Fruit fly (Drosophila melanogaster) whole organism, pupa: ENCODE results near the gene M6.

Experiments used
- CG13204 ChIP-seq: fragments of 200-800 bp; sonication (Bioruptor generic); optimal IDR thresholded peaks from 2 replicates; lab custom pipeline; 2018; ENCODE audit warnings: missing biosample characterization, mild to moderate bottlenecking, missing genetic modification characterization, moderate library complexity
- CG32121 ChIP-seq: fragments of 200-800 bp; sonication (Bioruptor generic); IDR thresholded peaks from 2 replicates; pipeline ENCODE4 v1.3.6; 2022; ENCODE audit warnings: missing biosample characterization, missing genetic modification characterization
- CG4496 ChIP-seq: fragments of 200-800 bp; sonication (Bioruptor generic); IDR thresholded peaks from 3 replicates; pipeline ENCODE4 v1.3.6; 2022; ENCODE audit warnings: missing biosample characterization, missing genetic modification characterization
- EcR ChIP-seq: fragments of 200-800 bp; sonication (Bioruptor generic); optimal IDR thresholded peaks from 3 replicates; lab custom pipeline; 2019; ENCODE audit warnings: missing biosample characterization, missing genetic modification characterization, mild to moderate bottlenecking, moderate library complexity, missing genetic modification reagents
- Ets98B ChIP-seq: fragments of 200-800 bp; sonication (Bioruptor generic); IDR thresholded peaks from 2 replicates; pipeline ENCODE4 v1.3.6; 2022; ENCODE audit warnings: missing biosample characterization, missing genetic modification characterization
- Snoo ChIP-seq: fragments of 200-800 bp; sonication (Bioruptor generic); optimal IDR thresholded peaks from 3 replicates; lab custom pipeline; 2017; ENCODE audit warnings: missing biosample characterization, mild to moderate bottlenecking, missing genetic modification characterization, inconsistent platforms

- peak; percentile 59; the same call in 1 of the 2 replicates for TF ChIP-seq CG32121 (GFP tag; lab: Robert Waterston, UW)
- TF ChIP-seq Snoo (tag; lab: Kevin White, UChicago) = peak; percentile 46
- no peak for TF ChIP-seq CG13204
- TF ChIP-seq EcR (GFP tag; lab: Kevin White, UChicago) = no peak
- no peak; the same call in 1 of the 2 replicates for TF ChIP-seq Ets98B
- TF ChIP-seq CG4496 (GFP tag; lab: Robert Waterston, UW) = peak; percentile 58; the same call in 1 of the 3 replicates
Observed at dm6 chr3L:21507354-21507928, at the start of gene M6, which contains the start of gene Glg1.
